Worm (Caenorhabditis elegans): Measurements from ENCODE around the gene Y105C5B.11.

The Y105C5B.11 gene

ce11 chrIV:15941403-15941802 is at the start of gene Y105C5B.11:
Y105C5B.11 (minus strand) TSS chrIV:15941503.
- TF ChIP-seq tbx-9 (tag; optimal IDR thresholded peaks at IDR 0.05; ENCODE audit: borderline replicate concordance), result no peak
- TF ChIP-seq B0336.3 (GFP tag; IDR thresholded peaks at IDR 0.05), result no peak
- TF ChIP-seq F23B12.7 (tag; optimal IDR thresholded peaks at IDR 0.05; ENCODE audit: insufficient read depth), result no peak
- no peak for TF ChIP-seq Y53G8AR.9 (GFP tag; conservative IDR thresholded peaks at IDR 0.05)
- no peak for TF ChIP-seq F37B4.10 (GFP tag; IDR thresholded peaks at IDR 0.05)
- no peak for TF ChIP-seq tlf-1 (GFP tag; optimal IDR thresholded peaks at IDR 0.05)
- TF ChIP-seq lag-1 (GFP tag; IDR thresholded peaks at IDR 0.05), result no peak
- no peak for TF ChIP-seq ztf-3 (GFP tag; optimal IDR thresholded peaks at IDR 0.05)
- TF ChIP-seq F22D6.2 (tag; optimal IDR thresholded peaks at IDR 0.05), result no peak

ce11 chrIV:15983920-15984631 is 42.8 kb upstream of the Y105C5B.11 start, which contains the start of gene Y105C5B.19:
Y105C5B.19 (minus strand) TSS chrIV:15983970.
- TF ChIP-seq snpc-4 (GFP tag; optimal IDR thresholded peaks at IDR 0.05) (no peak), snpc-4 (tag; optimal IDR thresholded peaks at IDR 0.05) (peak in 3 of 4 experiments; percentile 23 to 79 (median 74)), mcd-1 (GFP tag; IDR thresholded peaks at IDR 0.05) (no peak), attf-6 (GFP tag; IDR thresholded peaks at IDR 0.05) (0 out of 2 replicates have a peak, but pooled peaks have one; percentile 28), ceh-27 (GFP tag; optimal IDR thresholded peaks at IDR 0.05) (no peak), egrh-3 (GFP tag; IDR thresholded peaks at IDR 0.05) (no peak), Y95B8A.8 (GFP tag; IDR thresholded peaks at IDR 0.05) (no peak), C17E4.6 (GFP tag; IDR thresholded peaks at IDR 0.05) (no peak), F52B5.7 (tag; optimal IDR thresholded peaks at IDR 0.05) (no peak), T07F8.4 (tag; optimal IDR thresholded peaks at IDR 0.05) (no peak), hmg-1.2 (GFP tag; IDR thresholded peaks at IDR 0.05) (peak; percentile 81; the same call in 1 of the 2 replicates)

- TF ChIP-seq hsf-1 (GFP tag; IDR thresholded peaks at IDR 0.05) (no peak), tlf-1 (GFP tag; optimal IDR thresholded peaks at IDR 0.05) (no peak), nhr-179 (tag; optimal IDR thresholded peaks at IDR 0.05) (no peak), Y67H2A.10 (GFP tag; conservative IDR thresholded peaks at IDR 0.05) (no peak)
These were observed 23.0 kb upstream of the Y105C5B.11 start, which contains the start of gene Y105C5B.18 for ce11 chrIV:15964307-15964706. Y105C5B.18 (plus strand) TSS chrIV:15964607.

ce11 chrIV:15962801-15963200 is 21.5 kb upstream of the Y105C5B.11 start, which contains the start of gene Y105C5B.17:
Y105C5B.17 (plus strand) TSS chrIV:15963101.
- no peak for TF ChIP-seq snpc-4 (GFP tag; optimal IDR thresholded peaks at IDR 0.05)
- peak in 1 of 4 experiments; percentile 8 for TF ChIP-seq snpc-4 (tag; optimal IDR thresholded peaks at IDR 0.05)
- no peak for TF ChIP-seq somi-1 (GFP tag; optimal IDR thresholded peaks at IDR 0.05)

ce11 chrIV:15962219-15962762 is 21.0 kb upstream of the Y105C5B.11 start, which contains the start of gene lgc-19:
lgc-19 (minus strand) TSS chrIV:15962712.
- TF ChIP-seq F37B4.10 (GFP tag; IDR thresholded peaks at IDR 0.05) (0 out of 2 replicates have a peak, but pooled peaks have one; percentile 73), sptf-2 (GFP tag; optimal IDR thresholded peaks at IDR 0.05) (no peak)

ce11 chrIV:15961069-15961468 is 19.8 kb upstream of the Y105C5B.11 start:
- no peak for TF ChIP-seq lsy-27 (tag; optimal IDR thresholded peaks at IDR 0.05; ENCODE audit: borderline replicate concordance, insufficient read depth)
- peak; percentile 61; the same call in 1 of the 2 replicates for TF ChIP-seq attf-6 (GFP tag; IDR thresholded peaks at IDR 0.05)
- no peak for TF ChIP-seq snpc-4 (GFP tag; optimal IDR thresholded peaks at IDR 0.05)
- TF ChIP-seq snpc-4 (tag; optimal IDR thresholded peaks at IDR 0.05), result peak in 1 of 4 experiments; percentile 55
- no peak for TF ChIP-seq nhr-80 (tag; optimal IDR thresholded peaks at IDR 0.05)
- no peak for TF ChIP-seq K12H6.12 (tag; optimal IDR thresholded peaks at IDR 0.05)

All from whole organism, young adult.